Worm (Caenorhabditis elegans): ENCODE data around the gene flp-1.
A peak's percentile ranks its signal among the peaks of the same experiment; 100 is the strongest.

Gene flp-1

DNA sequence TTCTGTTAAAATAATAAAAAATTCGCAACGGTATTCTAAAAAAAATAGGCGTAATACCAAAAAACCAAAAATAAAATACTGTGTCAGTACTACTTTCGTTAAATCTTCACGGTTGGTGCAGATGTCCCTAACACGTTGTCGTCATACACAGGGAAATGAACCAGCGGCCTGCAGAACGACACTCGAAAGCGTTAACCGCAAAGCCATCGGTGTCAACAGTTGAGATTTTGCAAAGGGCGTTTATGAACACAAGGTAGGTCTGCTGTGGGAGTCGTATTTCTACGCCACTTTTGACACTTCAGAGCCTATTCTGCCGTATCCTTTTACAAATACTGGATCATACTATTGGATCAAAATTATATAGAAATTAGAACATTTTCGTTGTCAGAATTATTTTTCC lies 46.7 kb downstream of the flp-1 start (continued):
- TF ChIP-seq ceh-82 (tag; optimal IDR thresholded peaks at IDR 0.05) (peak in 2 of 3 experiments; percentile 47 to 66), mef-2 (tag; optimal IDR thresholded peaks at IDR 0.05) (no peak), swsn-7 (tag; optimal IDR thresholded peaks at IDR 0.05) (peak; percentile 77), isw-1 (GFP tag; IDR thresholded peaks at IDR 0.05) (no peak), pag-3 (tag; optimal IDR thresholded peaks at IDR 0.05; ENCODE audit: borderline replicate concordance, insufficient read depth) (no peak), lir-3 (tag; optimal IDR thresholded peaks at IDR 0.05; ENCODE audit: poor library complexity) (peak; percentile 49), blmp-1 (tag; optimal IDR thresholded peaks at IDR 0.05) (peak; percentile 23), nhr-90 (tag; optimal IDR thresholded peaks at IDR 0.05; ENCODE audit: poor library complexity) (peak; percentile 64), egl-13 (tag; optimal IDR thresholded peaks at IDR 0.05) (peak; percentile 42), jun-1 (tag; optimal IDR thresholded peaks at IDR 0.05) (peak; percentile 43), nhr-85 (tag) (peak; percentile 60), ztf-11 (tag; optimal IDR thresholded peaks at IDR 0.05) (peak in 1 of 2 experiments; percentile 39)

DNA sequence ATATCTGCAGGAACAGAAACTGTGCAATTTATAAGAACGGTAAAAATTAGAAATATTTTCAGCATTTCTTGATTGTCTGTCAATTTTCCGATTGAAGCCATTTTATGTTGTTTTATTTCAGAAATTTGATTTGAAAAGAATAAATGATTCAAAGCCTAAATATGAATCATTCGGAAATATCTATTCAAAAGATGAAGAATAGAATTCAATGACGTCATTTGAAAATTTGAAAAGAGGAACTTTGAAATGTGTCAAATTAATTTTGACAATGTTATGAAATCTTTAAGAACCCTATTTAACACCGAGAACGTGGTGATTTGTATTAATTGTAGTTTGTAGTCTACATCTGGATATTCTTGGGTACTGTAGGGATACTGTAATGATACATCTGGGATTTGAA lies 48.0 kb downstream of the flp-1 start, which contains the start of gene C46C2.5:
TSS of gene C46C2.5 (minus strand) at position 101 of the 400 bp plus-strand sequence.
- no peak for TF ChIP-seq mab-9 (GFP tag; IDR thresholded peaks at IDR 0.05)
- TF ChIP-seq hlh-17 (GFP tag; optimal IDR thresholded peaks at IDR 0.05; ENCODE audit: borderline replicate concordance), result no peak
- no peak for TF ChIP-seq blmp-1 (tag; optimal IDR thresholded peaks at IDR 0.05)
- no peak for TF ChIP-seq nhr-19 (GFP tag; conservative IDR thresholded peaks at IDR 0.05)
- TF ChIP-seq mdl-1 (tag; optimal IDR thresholded peaks at IDR 0.05), result no peak
- no peak for TF ChIP-seq elt-3 (tag; optimal IDR thresholded peaks at IDR 0.05)
- no peak for TF ChIP-seq C16A3.4 (tag; optimal IDR thresholded peaks at IDR 0.05)
- no peak for TF ChIP-seq ceh-88 (GFP tag; IDR thresholded peaks at IDR 0.05)
- TF ChIP-seq lin-35 (GFP tag; optimal IDR thresholded peaks at IDR 0.05), result no peak
- TF ChIP-seq rnt-1 (tag; optimal IDR thresholded peaks at IDR 0.05), result no peak
- TF ChIP-seq F16B12.6 (tag; optimal IDR thresholded peaks at IDR 0.05), result no peak
- no peak for TF ChIP-seq Y116A8C.19 (tag; optimal IDR thresholded peaks at IDR 0.05; ENCODE audit: borderline replicate concordance)
- TF ChIP-seq C04F5.9 (tag; optimal IDR thresholded peaks at IDR 0.05), result no peak

DNA sequence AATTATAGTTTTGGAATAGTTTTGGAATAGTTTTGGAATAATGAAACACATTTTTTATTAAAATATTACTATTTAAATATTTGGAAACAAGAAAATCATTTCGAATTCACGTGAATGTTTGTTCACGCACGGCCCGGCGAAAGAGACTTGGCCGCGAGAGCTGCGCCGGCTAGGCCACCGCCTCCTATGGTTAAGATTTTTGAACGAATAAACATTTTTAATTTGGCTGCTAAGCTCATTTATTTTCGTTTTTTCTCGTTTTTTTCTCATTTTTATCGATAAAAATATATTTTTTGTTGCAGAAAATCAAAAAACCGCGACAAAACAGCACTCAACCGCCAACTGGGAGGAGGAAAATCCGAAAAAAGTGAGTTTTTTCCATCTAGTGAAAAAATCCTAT lies 50.0 kb downstream of the flp-1 start, which contains the start of gene C46C2.7:
TSS of gene C46C2.7 (plus strand) at position 301 of the 400 bp plus-strand sequence.
- peak in 1 of 2 experiments; percentile 19 for TF ChIP-seq lsy-2 (tag; optimal IDR thresholded peaks at IDR 0.05)

Data from whole organism, L1 larva.